Worm (Caenorhabditis elegans) whole organism, early embryonic: ENCODE results near the gene F23B2.10.

ENCODE experiments used
- B0310.2 ChIP-seq: sonication (generic microtip); optimal IDR thresholded peaks from 2 replicates; lab custom pipeline; 2016; ENCODE audit warnings: mild to moderate bottlenecking, missing genetic modification characterization, missing compliant biosample characterization
- F13C5.2 ChIP-seq: sonication (generic microtip); optimal IDR thresholded peaks from 2 replicates; lab custom pipeline; 2017; ENCODE audit warnings: mild to moderate bottlenecking, missing genetic modification characterization, inconsistent platforms, missing compliant biosample characterization
- aly-1 ChIP-seq: sonication (generic microtip); optimal IDR thresholded peaks from 2 replicates; lab custom pipeline; 2016; ENCODE audit warnings: missing genetic modification characterization, missing compliant biosample characterization
- ama-1 ChIP-seq: fragments of 150-350 bp; optimal IDR thresholded peaks from 2 replicates; lab custom pipeline; 2014
- ceh-13 ChIP-seq: fragments of 200-800 bp; sonication (Bioruptor generic); optimal IDR thresholded peaks from 2 replicates; lab custom pipeline; 2018; ENCODE audit warnings: mild to moderate bottlenecking, missing genetic modification characterization, missing compliant biosample characterization
- ceh-36 ChIP-seq: sonication (generic microtip); optimal IDR thresholded peaks from 2 replicates; lab custom pipeline; 2016; ENCODE audit warnings: missing genetic modification characterization, inconsistent platforms, missing compliant biosample characterization
- ets-7 ChIP-seq: sonication (generic microtip); optimal IDR thresholded peaks from 2 replicates; lab custom pipeline; 2016; ENCODE audit warnings: missing genotype, missing genetic modification characterization, missing compliant biosample characterization
- flt-1 ChIP-seq: fragments of 200-800 bp; sonication (Bioruptor generic); IDR thresholded peaks from 2 replicates; pipeline ENCODE4 v1.3.6; 2022; ENCODE audit warnings: missing genetic modification characterization, missing compliant biosample characterization
- hmbx-1 ChIP-seq: sonication (generic microtip); optimal IDR thresholded peaks from 2 replicates; lab custom pipeline; 2016; ENCODE audit warnings: mild to moderate bottlenecking, missing genetic modification characterization, missing compliant biosample characterization
- hmg-4 ChIP-seq: fragments of 200-800 bp; sonication (Bioruptor generic); optimal IDR thresholded peaks from 2 replicates; lab custom pipeline; 2018; ENCODE audit warnings: mild to moderate bottlenecking, missing genetic modification characterization, missing compliant biosample characterization
- hnd-1 ChIP-seq: sonication (generic microtip); optimal IDR thresholded peaks from 2 replicates; lab custom pipeline; 2016; ENCODE audit warnings: missing genetic modification characterization, missing compliant biosample characterization
- pes-1 ChIP-seq: fragments of 200-800 bp; sonication (Bioruptor generic); IDR thresholded peaks from 2 replicates; pipeline ENCODE4 v1.3.6; 2022; ENCODE audit warnings: missing genetic modification reagents, missing genetic modification characterization, missing compliant biosample characterization
- scrt-1 ChIP-seq: fragments of 200-800 bp; sonication (Bioruptor generic); IDR thresholded peaks from 2 replicates; pipeline ENCODE4 v1.3.6; 2022; ENCODE audit warnings: missing genetic modification characterization, missing compliant biosample characterization
- sea-1 ChIP-seq: fragments of 200-800 bp; sonication (Bioruptor generic); conservative IDR thresholded peaks from 2 replicates; pipeline ENCODE4 v1.3.6; 2022; ENCODE audit warnings: missing genetic modification characterization, missing compliant biosample characterization
- tbx-11 ChIP-seq: fragments of 200-800 bp; sonication (Bioruptor generic); IDR thresholded peaks from 2 replicates; pipeline ENCODE4 v1.3.6; 2022; ENCODE audit warnings: missing genetic modification characterization, missing compliant biosample characterization
- tbx-37 ChIP-seq: fragments of 200-800 bp; sonication (Bioruptor generic); conservative IDR thresholded peaks from 2 replicates; pipeline ENCODE4 v1.3.6; 2022; ENCODE audit warnings: missing genetic modification reagents, missing genetic modification characterization, missing compliant biosample characterization
- tra-4 ChIP-seq: sonication (generic microtip); optimal IDR thresholded peaks from 2 replicates; lab custom pipeline; 2017; ENCODE audit warnings: missing genetic modification characterization, missing compliant biosample characterization

The F23B2.10 gene

ce11 chrIV:9146819-9147518, 7.2 kb downstream of the F23B2.10 start, which contains the start of the genes rpb-12 and aly-2:
Gene rpb-12, minus strand, starts transcription at chrIV:9146869.
Gene aly-2, plus strand, starts transcription at chrIV:9147468.
- TF ChIP-seq ceh-36 (tag; lab: Kevin White, UChicago) (no peak), tbx-37 (GFP tag; lab: Robert Waterston, UW) (no peak), sea-1 (no peak), F13C5.2 (tag; lab: Kevin White, UChicago) (no peak), scrt-1 (no peak), aly-1 (tag; lab: Kevin White, UChicago) (no peak), pes-1 (GFP tag; lab: Robert Waterston, UW) (no peak), flt-1 (GFP tag; lab: Robert Waterston, UW) (no peak), hmbx-1 (tag; lab: Kevin White, UChicago) (no peak), ama-1 (no peak)

- TF ChIP-seq hmbx-1 (tag; lab: Kevin White, UChicago) (no peak), ceh-36 (tag; lab: Kevin White, UChicago) (no peak), hmg-4 (GFP tag; lab: Kevin White, UChicago) (no peak), pes-1 (GFP tag; lab: Robert Waterston, UW) (no peak), ama-1 (no peak), B0310.2 (tag; lab: Kevin White, UChicago) (no peak), ets-7 (no peak), tbx-11 (no peak), flt-1 (GFP tag; lab: Robert Waterston, UW) (no peak), tra-4 (tag; lab: Kevin White, UChicago) (no peak), aly-1 (tag; lab: Kevin White, UChicago) (no peak), F13C5.2 (tag; lab: Kevin White, UChicago) (no peak), ceh-13 (no peak), sea-1 (no peak)
Observed at ce11 chrIV:9146111-9146510, 8.1 kb downstream of the F23B2.10 start, which contains the start of gene daf-10. Gene daf-10, minus strand, starts transcription at chrIV:9146211.

- no peak for TF ChIP-seq flt-1 (GFP tag; lab: Robert Waterston, UW)
- no peak for TF ChIP-seq scrt-1
- TF ChIP-seq sea-1 = no peak
- no peak for TF ChIP-seq hmg-4 (GFP tag; lab: Kevin White, UChicago)
- no peak for TF ChIP-seq pes-1 (GFP tag; lab: Robert Waterston, UW)
- no peak for TF ChIP-seq tbx-37 (GFP tag; lab: Robert Waterston, UW)
- no peak for TF ChIP-seq B0310.2 (tag; lab: Kevin White, UChicago)
- TF ChIP-seq hmbx-1 (tag; lab: Kevin White, UChicago) = no peak
- no peak for TF ChIP-seq ceh-13
- TF ChIP-seq ceh-36 (tag; lab: Kevin White, UChicago) = no peak
Observed at ce11 chrIV:9144405-9144804, 9.8 kb downstream of the F23B2.10 start, which contains the start of gene flp-1. Gene flp-1, plus strand, starts transcription at chrIV:9144705.

ce11 chrIV:9140172-9140805, 13.9 kb downstream of the F23B2.10 start:
- TF ChIP-seq scrt-1 = no peak
- no peak for TF ChIP-seq ceh-36 (tag; lab: Kevin White, UChicago)
- no peak for TF ChIP-seq tbx-37 (GFP tag; lab: Robert Waterston, UW)
- TF ChIP-seq ets-7 = no peak
- no peak for TF ChIP-seq tra-4 (tag; lab: Kevin White, UChicago)
- TF ChIP-seq aly-1 (tag; lab: Kevin White, UChicago) = no peak
- TF ChIP-seq hmg-4 (GFP tag; lab: Kevin White, UChicago) = no peak
- TF ChIP-seq hnd-1 (tag; lab: Kevin White, UChicago) = no peak
- TF ChIP-seq pes-1 (GFP tag; lab: Robert Waterston, UW) = no peak
- no peak for TF ChIP-seq hmbx-1 (tag; lab: Kevin White, UChicago)
- no peak for TF ChIP-seq B0310.2 (tag; lab: Kevin White, UChicago)
- no peak for TF ChIP-seq ama-1
- TF ChIP-seq tbx-11 = no peak
- no peak for TF ChIP-seq F13C5.2 (tag; lab: Kevin White, UChicago)

- no peak for TF ChIP-seq hnd-1 (tag; lab: Kevin White, UChicago)
- no peak for TF ChIP-seq F13C5.2 (tag; lab: Kevin White, UChicago)
- no peak for TF ChIP-seq flt-1 (GFP tag; lab: Robert Waterston, UW)
- no peak for TF ChIP-seq ama-1
- TF ChIP-seq ceh-36 (tag; lab: Kevin White, UChicago) = no peak
- TF ChIP-seq hmg-4 (GFP tag; lab: Kevin White, UChicago) = no peak
- TF ChIP-seq ets-7 = no peak
- no peak for TF ChIP-seq tbx-37 (GFP tag; lab: Robert Waterston, UW)
- TF ChIP-seq tbx-11 = no peak
Observed at ce11 chrIV:9135377-9135776, 18.8 kb downstream of the F23B2.10 start, which contains the start of gene delm-1. Gene delm-1, minus strand, starts transcription at chrIV:9135477.

ce11 chrIV:9130605-9131004, 23.6 kb downstream of the F23B2.10 start:
- TF ChIP-seq flt-1 (GFP tag; lab: Robert Waterston, UW) (no peak), hmg-4 (GFP tag; lab: Kevin White, UChicago) (no peak), tbx-11 (no peak), ama-1 (no peak), scrt-1 (no peak), ceh-13 (no peak), aly-1 (tag; lab: Kevin White, UChicago) (no peak), ceh-36 (tag; lab: Kevin White, UChicago) (no peak), tra-4 (tag; lab: Kevin White, UChicago) (no peak), ets-7 (no peak), hnd-1 (tag; lab: Kevin White, UChicago) (no peak), tbx-37 (GFP tag; lab: Robert Waterston, UW) (no peak), hmbx-1 (tag; lab: Kevin White, UChicago) (no peak), sea-1 (no peak), B0310.2 (tag; lab: Kevin White, UChicago) (no peak), F13C5.2 (tag; lab: Kevin White, UChicago) (no peak), pes-1 (GFP tag; lab: Robert Waterston, UW) (no peak)
